Fruit fly (Drosophila melanogaster) whole organism, embryonic: ENCODE data around the gene Ten-m.

Experiments used
- Aef1 ChIP-seq: fragments of 200-800 bp; sonication (Bioruptor generic); IDR thresholded peaks from 3 replicates; pipeline ENCODE4 v1.3.6; 2022; ENCODE audit warnings: missing biosample characterization, missing genetic modification characterization
- CG10274 ChIP-seq: fragments of 200-800 bp; sonication (Bioruptor generic); optimal IDR thresholded peaks from 3 replicates; lab custom pipeline; 2017; ENCODE audit warnings: missing biosample characterization, mild to moderate bottlenecking, missing genetic modification characterization
- CG10543 ChIP-seq: fragments of 200-800 bp; sonication (Bioruptor generic); optimal IDR thresholded peaks from 3 replicates; lab custom pipeline; 2017; ENCODE audit warnings: missing biosample characterization, mild to moderate bottlenecking, missing genetic modification characterization, moderate library complexity
- CG12744 ChIP-seq: fragments of 200-800 bp; sonication (Bioruptor generic); optimal IDR thresholded peaks from 2 replicates; lab custom pipeline; 2016; ENCODE audit warnings: missing biosample characterization, missing genetic modification characterization
- CG12942 ChIP-seq: fragments of 200-800 bp; sonication (Bioruptor generic); optimal IDR thresholded peaks from 3 replicates; lab custom pipeline; 2016; ENCODE audit warnings: missing biosample characterization, missing genetic modification characterization
- CG13287 ChIP-seq: fragments of 200-800 bp; sonication (Bioruptor generic); IDR thresholded peaks from 2 replicates; pipeline ENCODE4 v1.3.6; 2022; ENCODE audit warnings: missing biosample characterization, missing genetic modification characterization; ENCODE audit not compliant: partially characterized antibody
- CG13624 ChIP-seq: fragments of 200-800 bp; sonication (Bioruptor generic); optimal IDR thresholded peaks from 2 replicates; lab custom pipeline; 2016; ENCODE audit warnings: missing biosample characterization, missing genetic modification characterization
- CG14441 ChIP-seq: fragments of 200-800 bp; sonication (Bioruptor generic); IDR thresholded peaks from 2 replicates; pipeline ENCODE4 v1.3.6; 2022; ENCODE audit warnings: missing biosample characterization, missing genetic modification characterization
- CG15601 ChIP-seq: fragments of 200-800 bp; sonication (Bioruptor generic); optimal IDR thresholded peaks from 3 replicates; lab custom pipeline; 2019; ENCODE audit warnings: missing biosample characterization, mild to moderate bottlenecking, missing genetic modification characterization, moderate library complexity
- CG16813 ChIP-seq: fragments of 200-800 bp; sonication (Bioruptor generic); IDR thresholded peaks from 3 replicates; pipeline ENCODE4 v1.3.6; 2022; ENCODE audit warnings: missing biosample characterization, missing genetic modification characterization; ENCODE audit not compliant: partially characterized antibody
- CG17361 ChIP-seq: fragments of 200-800 bp; sonication (Bioruptor generic); IDR thresholded peaks from 3 replicates; pipeline ENCODE4 v1.3.6; 2022; ENCODE audit warnings: missing biosample characterization, missing genetic modification characterization
- CG17912 ChIP-seq: fragments of 200-800 bp; sonication (Bioruptor generic); optimal IDR thresholded peaks from 2 replicates; lab custom pipeline; 2018; ENCODE audit warnings: missing biosample characterization, mild to moderate bottlenecking, missing genetic modification characterization
- CG18764 ChIP-seq: fragments of 200-800 bp; sonication (Bioruptor generic); optimal IDR thresholded peaks from 3 replicates; lab custom pipeline; 2016; ENCODE audit warnings: missing biosample characterization, missing genetic modification characterization
- CG31365 ChIP-seq: fragments of 200-800 bp; sonication (Bioruptor generic); optimal IDR thresholded peaks from 2 replicates; lab custom pipeline; 2018; ENCODE audit warnings: missing biosample characterization, mild to moderate bottlenecking, missing genetic modification characterization
- CG32532 ChIP-seq: fragments of 200-800 bp; sonication (Bioruptor generic); IDR thresholded peaks from 2 replicates; pipeline ENCODE4 v1.3.6; 2022; ENCODE audit warnings: missing biosample characterization, missing genetic modification characterization
- CG33557 ChIP-seq: fragments of 200-800 bp; sonication (Bioruptor generic); optimal IDR thresholded peaks from 2 replicates; lab custom pipeline; 2019; ENCODE audit warnings: missing biosample characterization, mild to moderate bottlenecking, missing genetic modification characterization, moderate library complexity
- CG6854 ChIP-seq: fragments of 200-800 bp; sonication (Bioruptor generic); optimal IDR thresholded peaks from 3 replicates; lab custom pipeline; 2017; ENCODE audit warnings: missing biosample characterization, mild to moderate bottlenecking, missing genetic modification characterization
- CG7786 ChIP-seq: fragments of 200-800 bp; sonication (Bioruptor generic); optimal IDR thresholded peaks from 2 replicates; lab custom pipeline; 2016; ENCODE audit warnings: missing biosample characterization, missing genetic modification characterization
- CG7963 ChIP-seq: fragments of 200-800 bp; sonication (Bioruptor generic); IDR thresholded peaks from 3 replicates; pipeline ENCODE4 v1.3.6; 2022; ENCODE audit warnings: missing biosample characterization, missing genetic modification characterization; ENCODE audit not compliant: partially characterized antibody
- CG9727 ChIP-seq: fragments of 200-800 bp; sonication (Bioruptor generic); optimal IDR thresholded peaks from 3 replicates; lab custom pipeline; 2017; ENCODE audit warnings: missing biosample characterization, mild to moderate bottlenecking, missing genetic modification characterization
- Doc2 ChIP-seq: fragments of 200-800 bp; sonication (Bioruptor generic); IDR thresholded peaks from 2 replicates; pipeline ENCODE4 v1.3.6; 2022; ENCODE audit warnings: missing biosample characterization, missing genetic modification characterization
- Hr39 ChIP-seq: fragments of >200 bp; optimal IDR thresholded peaks from 2 replicates; lab custom pipeline; 2017
- Jarid2 ChIP-seq: fragments of 200-800 bp; sonication (Bioruptor generic); optimal IDR thresholded peaks from 3 replicates; lab custom pipeline; 2017; ENCODE audit warnings: mild to moderate bottlenecking, missing biosample characterization, missing genetic modification reagents, missing genetic modification characterization
- Lpt ChIP-seq: fragments of >200 bp; optimal IDR thresholded peaks from 2 replicates; lab custom pipeline; 2018; ENCODE audit warnings: missing biosample characterization, missing genetic modification characterization
- NK7.1 ChIP-seq: fragments of 200-800 bp; sonication (Bioruptor generic); optimal IDR thresholded peaks from 3 replicates; lab custom pipeline; 2016; ENCODE audit warnings: missing biosample characterization, missing genetic modification characterization
- Nf-YC ChIP-seq: fragments of 200-800 bp; optimal IDR thresholded peaks from 3 replicates; lab custom pipeline; 2019; ENCODE audit warnings: missing biosample characterization, mild to moderate bottlenecking, missing genetic modification characterization, moderate library complexity
- Ravus ChIP-seq: fragments of 200-800 bp; sonication (Bioruptor generic); IDR thresholded peaks from 2 replicates; pipeline ENCODE4 v1.3.6; 2022; ENCODE audit warnings: missing biosample characterization, missing genetic modification characterization
- ash1 ChIP-seq: fragments of 200-800 bp; sonication (Bioruptor generic); optimal IDR thresholded peaks from 2 replicates; lab custom pipeline; 2018; ENCODE audit warnings: missing biosample characterization, mild to moderate bottlenecking, missing genetic modification characterization
- bcd ChIP-seq: fragments of 200-800 bp; sonication (Bioruptor generic); optimal IDR thresholded peaks from 2 replicates; lab custom pipeline; 2017; ENCODE audit warnings: missing biosample characterization, mild to moderate bottlenecking, missing genetic modification characterization
- br ChIP-seq: fragments of >200 bp; optimal IDR thresholded peaks from 2 replicates; lab custom pipeline; 2017
- crp ChIP-seq, 2 experiments: fragments of 200-800 bp; sonication (Bioruptor generic); optimal IDR thresholded peaks; 2 replicates in 1 of 2; 3 replicates in 1 of 2; lab custom pipeline; 2017; ENCODE audit warnings: missing biosample characterization in 2 of 2, missing genetic modification characterization in 2 of 2, mild to moderate bottlenecking in 1 of 2, moderate library complexity in 1 of 2
- dan ChIP-seq: fragments of 200-800 bp; sonication (Bioruptor generic); IDR thresholded peaks from 2 replicates; pipeline ENCODE4 v1.3.6; 2022; ENCODE audit warnings: missing biosample characterization, missing genetic modification characterization
- dysf ChIP-seq: fragments of 200-800 bp; sonication (Bioruptor generic); IDR thresholded peaks from 3 replicates; pipeline ENCODE4 v1.3.6; 2022; ENCODE audit warnings: missing biosample characterization, missing genetic modification characterization
- exex ChIP-seq: fragments of 200-800 bp; sonication (Bioruptor generic); optimal IDR thresholded peaks from 4 replicates; lab custom pipeline; 2018; ENCODE audit warnings: missing biosample characterization, mild to moderate bottlenecking, missing genetic modification characterization, moderate library complexity
- eyg ChIP-seq: fragments of 200-800 bp; sonication (Bioruptor generic); optimal IDR thresholded peaks from 3 replicates; lab custom pipeline; 2016; ENCODE audit warnings: missing biosample characterization, missing genetic modification characterization
- fd96Cb ChIP-seq: fragments of 200-800 bp; sonication (Bioruptor generic); optimal IDR thresholded peaks from 2 replicates; lab custom pipeline; 2018; ENCODE audit warnings: missing biosample characterization, mild to moderate bottlenecking, missing genetic modification characterization, moderate library complexity
- gsb ChIP-seq: fragments of 200-800 bp; sonication (Bioruptor generic); IDR thresholded peaks from 2 replicates; pipeline ENCODE4 v1.3.6; 2022; ENCODE audit warnings: missing biosample characterization, missing genetic modification characterization
- gt ChIP-seq: fragments of 200-800 bp; sonication (Bioruptor generic); IDR thresholded peaks from 2 replicates; pipeline ENCODE4 v1.3.6; 2022; ENCODE audit warnings: missing biosample characterization, missing genetic modification characterization
- lab ChIP-seq: fragments of 200-800 bp; sonication (Bioruptor generic); optimal IDR thresholded peaks from 3 replicates; lab custom pipeline; 2017; ENCODE audit warnings: missing biosample characterization, missing genetic modification characterization, mild to moderate bottlenecking, moderate library complexity, missing genetic modification reagents
- luna ChIP-seq: fragments of 200-800 bp; sonication (Bioruptor generic); optimal IDR thresholded peaks from 2 replicates; lab custom pipeline; 2016; ENCODE audit warnings: missing biosample characterization, missing genetic modification characterization
- mam ChIP-seq: fragments of 200-800 bp; sonication (Bioruptor generic); optimal IDR thresholded peaks from 3 replicates; lab custom pipeline; 2016; ENCODE audit warnings: missing biosample characterization, missing genetic modification characterization
- mld ChIP-seq: fragments of 200-800 bp; sonication (Bioruptor generic); IDR thresholded peaks from 3 replicates; pipeline ENCODE4 v1.3.6; 2022; ENCODE audit warnings: missing biosample characterization, missing genetic modification characterization; ENCODE audit not compliant: partially characterized antibody
- pnt ChIP-seq: fragments of 200-800 bp; sonication (Bioruptor generic); optimal IDR thresholded peaks from 3 replicates; lab custom pipeline; 2016; ENCODE audit warnings: missing biosample characterization, missing genetic modification characterization
- prd ChIP-seq, 3 experiments: fragments of >200 bp in 2 of 3; fragments of 200-800 bp in 1 of 3; sonication (Bioruptor generic) in 1 of 3; optimal IDR thresholded peaks in 2 of 3; IDR thresholded peaks in 1 of 3; 2 replicates in 2 of 3; 3 replicates in 1 of 3; pipeline versions ENCODE4 v1.3.6 to Lab custom; 2017 to 2022; ENCODE audit warnings: missing biosample characterization in 1 of 3, missing genetic modification characterization in 1 of 3
- scrt ChIP-seq: fragments of 200-800 bp; sonication (Bioruptor generic); optimal IDR thresholded peaks from 2 replicates; lab custom pipeline; 2018; ENCODE audit warnings: missing biosample characterization, mild to moderate bottlenecking, missing genetic modification characterization, moderate library complexity
- seq ChIP-seq: fragments of 200-800 bp; sonication (Bioruptor generic); IDR thresholded peaks from 2 replicates; pipeline ENCODE4 v1.3.6; 2022; ENCODE audit warnings: missing biosample characterization, missing genetic modification characterization
- tap ChIP-seq: fragments of 200-800 bp; optimal IDR thresholded peaks from 3 replicates; lab custom pipeline; 2019; ENCODE audit warnings: missing biosample characterization, mild to moderate bottlenecking, missing genetic modification characterization, moderate library complexity
- trem ChIP-seq: fragments of 200-800 bp; optimal IDR thresholded peaks from 3 replicates; lab custom pipeline; 2019; ENCODE audit warnings: missing biosample characterization, mild to moderate bottlenecking, missing genetic modification characterization, moderate library complexity
- wek ChIP-seq: fragments of 200-800 bp; sonication (Bioruptor generic); optimal IDR thresholded peaks from 3 replicates; lab custom pipeline; 2018; ENCODE audit warnings: missing biosample characterization, mild to moderate bottlenecking, missing genetic modification characterization, moderate library complexity

Ten-m gene

DNA sequence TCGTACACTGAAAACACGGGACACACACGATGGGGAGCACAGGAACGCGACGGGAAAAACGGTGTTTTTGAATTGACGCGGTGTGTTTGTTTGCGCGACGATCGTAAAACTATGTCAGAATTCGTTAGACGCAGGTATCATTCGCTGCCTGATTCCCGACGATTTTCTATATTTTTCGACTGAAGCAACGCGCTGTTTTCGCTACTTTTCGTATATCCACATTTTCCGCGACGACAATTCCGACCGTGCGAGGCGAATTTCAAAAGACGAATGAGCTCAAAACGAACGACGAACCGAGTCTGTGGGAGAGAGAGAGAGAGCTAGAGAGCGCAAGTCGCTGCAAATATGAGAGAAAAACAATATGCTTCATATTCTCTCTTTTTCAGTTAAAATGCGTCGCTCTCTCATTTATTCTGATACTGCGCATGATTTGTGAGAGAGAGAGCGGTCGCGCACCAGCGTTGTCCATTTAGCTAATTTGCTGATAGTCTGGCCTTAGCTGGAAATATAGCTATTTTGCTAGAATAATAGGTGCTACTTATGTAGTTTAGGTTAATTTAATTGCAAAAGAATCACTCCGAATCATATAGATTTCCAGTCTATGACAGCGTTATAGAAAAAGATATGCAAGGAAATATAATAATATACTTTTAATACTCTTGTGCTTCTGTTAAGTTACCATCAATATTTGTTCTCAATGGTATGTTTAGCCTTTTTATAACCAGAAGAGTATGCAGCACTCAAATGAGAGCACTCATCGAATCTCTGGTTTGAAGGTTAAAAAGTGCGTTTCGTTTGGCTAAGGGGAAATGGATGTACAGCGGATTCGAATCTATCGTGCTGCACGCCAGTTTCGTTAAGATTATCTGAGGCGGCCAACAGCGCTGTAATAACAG is at the start of gene Ten-m:
Ten-m (minus strand) TSS at position 274 of the 896 bp plus-strand sequence.
- peak; percentile 68 for TF ChIP-seq Nf-YC
- TF ChIP-seq CG7963 (GFP tag; lab: Robert Waterston, UW) = no peak
- 0 out of 3 replicates have a peak, but pooled peaks have one; percentile 10 for TF ChIP-seq CG16813 (GFP tag; lab: Robert Waterston, UW)
- peak; percentile 42 for TF ChIP-seq CG13624 (GFP tag; lab: Kevin White, UChicago)
- TF ChIP-seq CG18764 (GFP tag; lab: Kevin White, UChicago) = no peak
- TF ChIP-seq Hr39 (lab: Kevin White, UChicago) = no peak
- TF ChIP-seq Lpt = no peak
- peak; percentile 38 for TF ChIP-seq scrt (GFP tag; lab: Kevin White, UChicago)
- peak; percentile 16 for TF ChIP-seq CG9727 (GFP tag; lab: Kevin White, UChicago)
- no peak for TF ChIP-seq mld (GFP tag; lab: Robert Waterston, UW)
- TF ChIP-seq bcd (GFP tag; lab: Kevin White, UChicago) = no peak
- peak; percentile 23 for TF ChIP-seq wek (GFP tag; lab: Kevin White, UChicago)
- TF ChIP-seq CG7786 (GFP tag; lab: Kevin White, UChicago) = no peak
- no peak for TF ChIP-seq seq (GFP tag; lab: Robert Waterston, UW)
- no peak for TF ChIP-seq Ravus (GFP tag; lab: Robert Waterston, UW)
- TF ChIP-seq Jarid2 (GFP tag; lab: Kevin White, UChicago) = peak; percentile 97
- TF ChIP-seq CG12744 = no peak
- no peak for TF ChIP-seq dysf (GFP tag; lab: Robert Waterston, UW)
- peak; percentile 17 for TF ChIP-seq CG6854 (GFP tag; lab: Kevin White, UChicago)
- peak; percentile 63; the same call in 2 of the 3 replicates for TF ChIP-seq CG17361 (GFP tag; lab: Robert Waterston, UW)
- no peak for TF ChIP-seq CG10274 (GFP tag; lab: Kevin White, UChicago)
- peak; percentile 15 for TF ChIP-seq CG12942 (GFP tag; lab: Kevin White, UChicago)
- peak; percentile 40 for TF ChIP-seq trem (tag; lab: Kevin White, UChicago)
- no peak for TF ChIP-seq tap (tag; lab: Kevin White, UChicago)
- TF ChIP-seq CG10543 = peak; percentile 80
- peak; percentile 88 for TF ChIP-seq ash1
- no peak for TF ChIP-seq luna (GFP tag; lab: Kevin White, UChicago)
- TF ChIP-seq lab (GFP tag; lab: Kevin White, UChicago) = peak; percentile 29
- no peak for TF ChIP-seq crp (GFP tag; optimal IDR thresholded peaks at IDR 0.05; lab: Kevin White, UChicago)
- TF ChIP-seq CG13287 (GFP tag; lab: Robert Waterston, UW) = peak; percentile 44; the same call in 1 of the 2 replicates
- TF ChIP-seq prd (optimal IDR thresholded peaks at IDR 0.05; lab: Kevin White, UChicago) = no peak
- no peak for TF ChIP-seq prd (GFP tag; IDR thresholded peaks at IDR 0.05; lab: Robert Waterston, UW)
- TF ChIP-seq CG33557 (GFP tag; lab: Kevin White, UChicago) = peak; percentile 41
- TF ChIP-seq eyg (GFP tag; lab: Kevin White, UChicago) = no peak
- no peak for TF ChIP-seq CG17912
- TF ChIP-seq CG32532 (GFP tag; lab: Robert Waterston, UW) = peak; percentile 55; the same call in 1 of the 2 replicates
- no peak for TF ChIP-seq pnt (GFP tag; lab: Kevin White, UChicago)
- TF ChIP-seq dan (GFP tag; lab: Robert Waterston, UW) = no peak
- TF ChIP-seq br = no peak
- TF ChIP-seq fd96Cb (tag; lab: Kevin White, UChicago) = no peak
- TF ChIP-seq exex (tag; lab: Kevin White, UChicago) = peak; percentile 41
- TF ChIP-seq gt (GFP tag; lab: Robert Waterston, UW) = no peak
- TF ChIP-seq gsb = no peak
- no peak; the same call in 1 of the 2 replicates for TF ChIP-seq CG14441
- TF ChIP-seq Doc2 (GFP tag; lab: Robert Waterston, UW) = no peak
- peak; percentile 26 for TF ChIP-seq CG15601 (tag; lab: Kevin White, UChicago)
- no peak for TF ChIP-seq NK7.1 (GFP tag; lab: Kevin White, UChicago)
- TF ChIP-seq CG31365 (tag; lab: Kevin White, UChicago) = peak; percentile 7
- TF ChIP-seq mam (GFP tag; lab: Kevin White, UChicago) = peak; percentile 23
- no peak for TF ChIP-seq Aef1 (GFP tag; lab: Robert Waterston, UW)
